Worm (Caenorhabditis elegans) whole organism, L2 larva: ENCODE data around the gene srd-2.
A peak's percentile ranks its signal among the peaks of the same experiment; 100 is the strongest.

Experiments
- C34F6.9 ChIP-seq: fragments of 150-350 bp; optimal IDR thresholded peaks from 2 replicates; lab custom pipeline; 2014; ENCODE audit warnings: missing biosample characterization, missing genetic modification characterization
- F13H6.1 ChIP-seq: sonication (generic microtip); optimal IDR thresholded peaks from 2 replicates; lab custom pipeline; 2016; ENCODE audit warnings: missing genetic modification characterization, missing compliant biosample characterization
- Y55F3AM.14 ChIP-seq: fragments of 200-800 bp; sonication (Bioruptor generic); optimal IDR thresholded peaks from 2 replicates; lab custom pipeline; 2018; ENCODE audit warnings: mild to moderate bottlenecking, missing genetic modification characterization, missing compliant biosample characterization
- ZK546.5 ChIP-seq: sonication (generic microtip); optimal IDR thresholded peaks from 2 replicates; lab custom pipeline; 2017; ENCODE audit warnings: missing biosample characterization, missing genetic modification characterization
- alr-1 ChIP-seq: fragments of 150-350 bp; optimal IDR thresholded peaks from 2 replicates; lab custom pipeline; 2014; ENCODE audit warnings: missing biosample characterization, missing genetic modification characterization
- ama-1 ChIP-seq: fragments of 150-350 bp; optimal IDR thresholded peaks from 2 replicates; lab custom pipeline; 2018; ENCODE audit warnings: inconsistent platforms
- blmp-1 ChIP-seq: sonication (generic microtip); optimal IDR thresholded peaks from 2 replicates; lab custom pipeline; 2017; ENCODE audit warnings: missing genetic modification characterization, mild to moderate bottlenecking, missing compliant biosample characterization, antibody characterized with exemption, moderate library complexity; ENCODE audit not compliant: insufficient read depth
- ceh-82 ChIP-seq: fragments of 150-350 bp; optimal IDR thresholded peaks from 2 replicates; lab custom pipeline; 2014; ENCODE audit warnings: missing biosample characterization, missing genetic modification characterization
- crh-2 ChIP-seq: sonication (generic microtip); optimal IDR thresholded peaks from 2 replicates; lab custom pipeline; 2017; ENCODE audit warnings: missing biosample characterization, missing genetic modification characterization
- dmd-4 ChIP-seq: sonication (generic microtip); optimal IDR thresholded peaks from 2 replicates; lab custom pipeline; 2017; ENCODE audit warnings: missing biosample characterization, missing genetic modification characterization
- egl-27 ChIP-seq: sonication (generic microtip); optimal IDR thresholded peaks from 3 replicates; lab custom pipeline; 2017; ENCODE audit warnings: missing biosample characterization, missing genetic modification reagents, missing genetic modification characterization
- elt-1 ChIP-seq: fragments of 150-350 bp; optimal IDR thresholded peaks from 2 replicates; lab custom pipeline; 2014; ENCODE audit warnings: missing biosample characterization, missing genetic modification characterization
- elt-3 ChIP-seq: sonication (generic microtip); optimal IDR thresholded peaks from 2 replicates; lab custom pipeline; 2017; ENCODE audit warnings: missing biosample characterization, missing genetic modification characterization
- fos-1 ChIP-seq: fragments of 150-350 bp; optimal IDR thresholded peaks from 2 replicates; lab custom pipeline; 2014; ENCODE audit warnings: missing biosample characterization, missing genetic modification characterization
- gmeb-1 ChIP-seq: fragments of 150-350 bp; optimal IDR thresholded peaks from 2 replicates; lab custom pipeline; 2014; ENCODE audit warnings: missing biosample characterization, missing genetic modification characterization
- lin-11 ChIP-seq: fragments of 150-350 bp; sonication (generic microtip); optimal IDR thresholded peaks from 2 replicates; lab custom pipeline; 2014; ENCODE audit warnings: missing biosample characterization, missing genetic modification characterization, inconsistent platforms, mixed read lengths
- lin-13 ChIP-seq: fragments of 150-350 bp; optimal IDR thresholded peaks from 2 replicates; lab custom pipeline; 2014; ENCODE audit warnings: missing biosample characterization, missing genetic modification reagents, missing genetic modification characterization
- lin-39 ChIP-seq: fragments of 150-350 bp; optimal IDR thresholded peaks from 2 replicates; lab custom pipeline; 2014; ENCODE audit warnings: missing biosample characterization, missing genetic modification reagents, missing genetic modification characterization
- lsy-2 ChIP-seq, 2 experiments: fragments of 150-350 bp in 1 of 2; sonication (generic microtip) in 1 of 2; optimal IDR thresholded peaks; 2 replicates each; lab custom pipeline; 2014 to 2017; ENCODE audit warnings: missing biosample characterization in 2 of 2, missing genetic modification characterization in 2 of 2
- mab-5 ChIP-seq: fragments of 150-350 bp; optimal IDR thresholded peaks from 2 replicates; lab custom pipeline; 2014; ENCODE audit warnings: missing biosample characterization, missing genetic modification characterization
- mbf-1 ChIP-seq: sonication (generic microtip); optimal IDR thresholded peaks from 2 replicates; lab custom pipeline; 2017; ENCODE audit warnings: missing biosample characterization, missing genetic modification characterization
- mdl-1 ChIP-seq, 2 experiments: fragments of 150-350 bp in 1 of 2; sonication (generic microtip) in 1 of 2; optimal IDR thresholded peaks; 2 replicates each; lab custom pipeline; 2017; ENCODE audit warnings: missing biosample characterization in 2 of 2, missing genetic modification characterization in 2 of 2
- nhr-10 ChIP-seq: sonication (generic microtip); optimal IDR thresholded peaks from 2 replicates; lab custom pipeline; 2017; ENCODE audit warnings: missing biosample characterization, missing genetic modification characterization
- nhr-11 ChIP-seq: fragments of 150-350 bp; optimal IDR thresholded peaks from 2 replicates; lab custom pipeline; 2014; ENCODE audit warnings: missing biosample characterization, missing genetic modification characterization
- nhr-129 ChIP-seq: fragments of 150-350 bp; optimal IDR thresholded peaks from 2 replicates; lab custom pipeline; 2014; ENCODE audit warnings: missing biosample characterization, missing genetic modification characterization
- nhr-21 ChIP-seq: fragments of 150-350 bp; optimal IDR thresholded peaks from 2 replicates; lab custom pipeline; 2014; ENCODE audit warnings: missing biosample characterization, missing genetic modification characterization
- nhr-23 ChIP-seq: fragments of 150-350 bp; optimal IDR thresholded peaks from 2 replicates; lab custom pipeline; 2014; ENCODE audit warnings: missing biosample characterization, missing genetic modification reagents, missing genetic modification characterization
- nhr-237 ChIP-seq: fragments of 150-350 bp; optimal IDR thresholded peaks from 2 replicates; lab custom pipeline; 2014; ENCODE audit warnings: missing biosample characterization, missing genetic modification characterization
- nhr-25 ChIP-seq: fragments of 150-350 bp; sonication (generic microtip); optimal IDR thresholded peaks from 3 replicates; lab custom pipeline; 2014; ENCODE audit warnings: missing biosample characterization, missing genetic modification characterization
- nhr-6 ChIP-seq: fragments of 150-350 bp; optimal IDR thresholded peaks from 2 replicates; lab custom pipeline; 2014; ENCODE audit warnings: missing biosample characterization, missing genetic modification characterization
- nhr-77 ChIP-seq: fragments of 150-350 bp; optimal IDR thresholded peaks from 2 replicates; lab custom pipeline; 2014; ENCODE audit warnings: missing biosample characterization, missing genetic modification characterization
- peb-1 ChIP-seq: fragments of 150-350 bp; optimal IDR thresholded peaks from 2 replicates; lab custom pipeline; 2014; ENCODE audit warnings: missing biosample characterization, missing genetic modification characterization
- sem-4 ChIP-seq: fragments of 150-350 bp; optimal IDR thresholded peaks from 2 replicates; lab custom pipeline; 2014; ENCODE audit warnings: missing biosample characterization, missing genetic modification reagents, missing genetic modification characterization
- skn-1 ChIP-seq: sonication (generic microtip); optimal IDR thresholded peaks from 2 replicates; lab custom pipeline; 2017; ENCODE audit warnings: missing biosample characterization, missing genetic modification characterization
- sma-3 ChIP-seq: sonication (generic microtip); optimal IDR thresholded peaks from 2 replicates; lab custom pipeline; 2016; ENCODE audit warnings: missing genetic modification reagents, missing genetic modification characterization, missing compliant biosample characterization
- sma-9 ChIP-seq, 2 experiments: fragments of 150-350 bp in 1 of 2; sonication (generic microtip) in 1 of 2; optimal IDR thresholded peaks; 2 replicates each; lab custom pipeline; 2014 to 2016; ENCODE audit warnings: missing genetic modification characterization in 2 of 2, mild to moderate bottlenecking in 1 of 2, missing biosample characterization in 1 of 2, missing compliant biosample characterization in 1 of 2, missing genetic modification reagents in 1 of 2, moderate library complexity in 1 of 2
- snpc-4 ChIP-seq: fragments of 150-350 bp; optimal IDR thresholded peaks from 2 replicates; lab custom pipeline; 2014; ENCODE audit warnings: missing biosample characterization, missing genetic modification characterization
- unc-39 ChIP-seq: fragments of 150-350 bp; optimal IDR thresholded peaks from 2 replicates; lab custom pipeline; 2014; ENCODE audit warnings: missing biosample characterization, missing genetic modification characterization
- unc-62 ChIP-seq: fragments of 150-350 bp; optimal IDR thresholded peaks from 2 replicates; lab custom pipeline; 2014; ENCODE audit warnings: missing biosample characterization, missing genetic modification reagents, missing genetic modification characterization
- zag-1 ChIP-seq: fragments of 150-350 bp; optimal IDR thresholded peaks from 2 replicates; lab custom pipeline; 2014; ENCODE audit warnings: missing biosample characterization, missing genetic modification characterization
- ztf-1 ChIP-seq: fragments of 200-800 bp; sonication (Bioruptor generic); conservative IDR thresholded peaks from 2 replicates; pipeline ENCODE4 v1.3.6; 2022; ENCODE audit warnings: missing genetic modification characterization, missing compliant biosample characterization
- ztf-4 ChIP-seq: fragments of 150-350 bp; optimal IDR thresholded peaks from 2 replicates; lab custom pipeline; 2014; ENCODE audit warnings: missing biosample characterization, missing genetic modification characterization

srd-2 gene

DNA sequence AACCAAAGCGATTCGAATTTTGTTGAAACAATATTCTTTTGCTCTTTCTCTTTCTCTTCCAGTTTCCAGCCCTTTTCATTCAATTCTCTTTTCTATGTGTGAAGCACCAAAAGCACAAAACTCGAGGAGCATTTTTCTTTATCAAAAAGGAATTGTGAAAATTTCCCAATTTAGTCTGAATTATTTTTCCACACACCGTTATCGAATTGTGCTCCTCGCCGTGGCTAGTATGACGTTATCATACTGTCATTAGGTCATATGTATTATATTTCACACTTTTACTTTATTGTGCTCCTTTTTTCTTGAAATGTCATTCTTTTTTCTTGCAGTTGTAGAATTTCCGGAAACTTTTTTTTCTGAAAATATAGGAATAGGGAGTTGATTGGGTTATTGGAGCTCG is 33.9 kb upstream of the srd-2 start:
- TF ChIP-seq nhr-77 (tag; lab: Kevin White, UChicago) (no peak), nhr-21 (tag; lab: Kevin White, UChicago) (no peak), ZK546.5 (tag; lab: Kevin White, UChicago) (no peak), unc-39 (tag; lab: Kevin White, UChicago) (no peak), unc-62 (GFP tag; lab: Kevin White, UChicago) (no peak), nhr-11 (tag; lab: Kevin White, UChicago) (no peak), skn-1 (tag; lab: Kevin White, UChicago) (peak; percentile 65), sma-3 (GFP tag; lab: Kevin White, UChicago) (no peak), elt-3 (tag; lab: Kevin White, UChicago) (no peak), sma-9 (GFP tag; optimal IDR thresholded peaks at IDR 0.05; lab: Kevin White, UChicago) (peak; percentile 45), sma-9 (tag; optimal IDR thresholded peaks at IDR 0.05; lab: Kevin White, UChicago) (no peak), crh-2 (tag; lab: Kevin White, UChicago) (peak; percentile 33), mab-5 (tag; lab: Kevin White, UChicago) (no peak), zag-1 (no peak), fos-1 (tag; lab: Kevin White, UChicago) (peak; percentile 94), nhr-6 (no peak), dmd-4 (tag; lab: Kevin White, UChicago) (no peak), nhr-23 (no peak), lin-11 (tag; lab: Kevin White, UChicago) (no peak), F13H6.1 (no peak), ama-1 (lab: Kevin White, UChicago) (no peak), mbf-1 (tag; lab: Kevin White, UChicago) (no peak), gmeb-1 (peak; percentile 11), ztf-4 (tag; lab: Kevin White, UChicago) (no peak), ceh-82 (tag; lab: Kevin White, UChicago) (no peak), elt-1 (tag; lab: Kevin White, UChicago) (no peak), nhr-129 (tag; lab: Kevin White, UChicago) (no peak), lin-39 (tag; lab: Kevin White, UChicago) (no peak), blmp-1 (tag; lab: Kevin White, UChicago) (no peak), alr-1 (tag; lab: Kevin White, UChicago) (no peak), nhr-237 (tag; lab: Kevin White, UChicago) (no peak), peb-1 (tag; lab: Kevin White, UChicago) (no peak)

- no peak for TF ChIP-seq peb-1 (tag; lab: Kevin White, UChicago)
- no peak for TF ChIP-seq mdl-1 (tag; optimal IDR thresholded peaks at IDR 0.05; lab: Kevin White, UChicago)
- TF ChIP-seq nhr-77 (tag; lab: Kevin White, UChicago) = no peak
- TF ChIP-seq F13H6.1 = peak; percentile 26
- TF ChIP-seq nhr-10 (tag; lab: Kevin White, UChicago) = no peak
- TF ChIP-seq C34F6.9 (tag; lab: Kevin White, UChicago) = no peak
- no peak for TF ChIP-seq mab-5 (tag; lab: Kevin White, UChicago)
- no peak for TF ChIP-seq gmeb-1
- no peak for TF ChIP-seq ztf-1 (GFP tag; lab: Robert Waterston, UW)
- TF ChIP-seq nhr-237 (tag; lab: Kevin White, UChicago) = no peak
- TF ChIP-seq sma-3 (GFP tag; lab: Kevin White, UChicago) = no peak
- peak; percentile 29 for TF ChIP-seq sma-9 (GFP tag; optimal IDR thresholded peaks at IDR 0.05; lab: Kevin White, UChicago)
- no peak for TF ChIP-seq sma-9 (tag; optimal IDR thresholded peaks at IDR 0.05; lab: Kevin White, UChicago)
- no peak for TF ChIP-seq ZK546.5 (tag; lab: Kevin White, UChicago)
- no peak for TF ChIP-seq elt-3 (tag; lab: Kevin White, UChicago)
- peak; percentile 21 for TF ChIP-seq blmp-1 (tag; lab: Kevin White, UChicago)
- no peak for TF ChIP-seq egl-27 (tag; lab: Kevin White, UChicago)
- TF ChIP-seq nhr-25 (tag; lab: Kevin White, UChicago) = peak; percentile 48
Measured at ce11 chrII:10220631-10221030, 32.9 kb upstream of the srd-2 start.

DNA sequence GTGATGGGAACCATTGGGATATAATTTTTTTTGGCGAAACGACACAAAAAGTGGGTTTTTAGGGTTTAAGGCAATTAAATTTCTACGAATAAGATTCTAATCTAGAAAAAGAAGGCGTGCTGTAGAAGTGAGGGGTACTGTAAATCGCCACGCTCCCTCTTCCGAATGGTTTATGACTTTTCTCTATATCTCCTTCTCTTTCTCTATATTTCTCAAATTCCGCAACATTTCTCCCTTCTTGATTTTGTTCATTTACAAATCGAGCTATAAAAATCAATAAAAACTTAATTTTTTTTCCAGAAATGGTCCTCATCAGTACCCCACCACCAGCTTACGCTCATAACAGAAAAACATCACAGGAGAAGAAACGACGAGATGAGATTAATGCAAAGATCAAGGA is 30.5 kb upstream of the srd-2 start, which contains the start of gene ref-1:
Gene ref-1, plus strand, starts transcription at position 301 of the 400 bp plus-strand sequence.
- TF ChIP-seq snpc-4 (tag; lab: Kevin White, UChicago) (no peak), fos-1 (tag; lab: Kevin White, UChicago) (no peak), sem-4 (tag; lab: Kevin White, UChicago) (no peak), Y55F3AM.14 (no peak), nhr-21 (tag; lab: Kevin White, UChicago) (no peak), lin-13 (GFP tag; lab: Kevin White, UChicago) (no peak), zag-1 (no peak), nhr-11 (tag; lab: Kevin White, UChicago) (no peak), lsy-2 (tag; optimal IDR thresholded peaks at IDR 0.05; lab: Kevin White, UChicago) (no peak)
